Fruit fly (Drosophila melanogaster) whole organism, wandering third instar larva: Measurements from ENCODE around the gene Nplp3.

ENCODE experiments used
- Abd-B ChIP-seq: fragments of >200 bp; optimal IDR thresholded peaks from 2 replicates; lab custom pipeline; 2017; ENCODE audit warnings: missing biosample characterization, missing genetic modification characterization
- CG32264 ChIP-seq: fragments of 200-800 bp; sonication (Bioruptor generic); optimal IDR thresholded peaks from 2 replicates; lab custom pipeline; 2016; ENCODE audit warnings: missing biosample characterization, missing genetic modification characterization
- CG9705 ChIP-seq: fragments of 200-800 bp; sonication (Bioruptor generic); optimal IDR thresholded peaks from 2 replicates; lab custom pipeline; 2018; ENCODE audit warnings: missing biosample characterization, mild to moderate bottlenecking, missing genetic modification characterization
- CrebA ChIP-seq: fragments of 200-800 bp; sonication (Bioruptor generic); optimal IDR thresholded peaks from 2 replicates; lab custom pipeline; 2016; ENCODE audit warnings: missing biosample characterization, mild to moderate bottlenecking, missing genetic modification characterization, borderline replicate concordance
- Dfd ChIP-seq: fragments of >200 bp; optimal IDR thresholded peaks from 2 replicates; lab custom pipeline; 2017; ENCODE audit warnings: missing biosample characterization, missing genetic modification characterization
- Dif ChIP-seq: fragments of 200-275, 200-300 bp; sonication (Bioruptor generic); optimal IDR thresholded peaks from 2 replicates; lab custom pipeline; 2018; ENCODE audit warnings: missing biosample characterization, missing genetic modification characterization; ENCODE audit not compliant: partially characterized antibody
- GATAd ChIP-seq: sonication (Bioruptor generic); optimal IDR thresholded peaks from 2 replicates; lab custom pipeline; 2016; ENCODE audit warnings: missing biosample characterization, missing genetic modification characterization
- HLH106 ChIP-seq: fragments of 200-800 bp; optimal IDR thresholded peaks from 3 replicates; lab custom pipeline; 2019; ENCODE audit warnings: missing biosample characterization, mild to moderate bottlenecking, missing genetic modification characterization, moderate library complexity
- Hnf4 ChIP-seq: fragments of 200-800 bp; sonication (Bioruptor generic); optimal IDR thresholded peaks from 2 replicates; lab custom pipeline; 2016; ENCODE audit warnings: missing biosample characterization, mild to moderate bottlenecking, missing genetic modification characterization
- Hr78 ChIP-seq: fragments of >200 bp; optimal IDR thresholded peaks from 2 replicates; lab custom pipeline; 2017; ENCODE audit warnings: missing biosample characterization, missing genetic modification characterization
- Hr83 ChIP-seq: fragments of 200-300 bp; sonication (Bioruptor generic); optimal IDR thresholded peaks from 2 replicates; lab custom pipeline; 2016; ENCODE audit warnings: missing biosample characterization, mild to moderate bottlenecking, missing genetic modification characterization, moderate library complexity; ENCODE audit not compliant: poor library complexity, severe bottlenecking
- Jra ChIP-seq: sonication (Bioruptor generic); optimal IDR thresholded peaks from 2 replicates; lab custom pipeline; 2016; ENCODE audit warnings: missing biosample characterization, missing genetic modification characterization
- N ChIP-seq: fragments of >200 bp; optimal IDR thresholded peaks from 2 replicates; lab custom pipeline; 2018; ENCODE audit warnings: missing biosample characterization, missing external identifiers, missing genetic modification characterization
- OdsH ChIP-seq: fragments of 200-800 bp; sonication (Bioruptor generic); optimal IDR thresholded peaks from 2 replicates; lab custom pipeline; 2016; ENCODE audit warnings: missing biosample characterization, mild to moderate bottlenecking, missing genetic modification characterization
- Rel ChIP-seq, 2 experiments: fragments of 200-800 bp; sonication (Bioruptor generic) in 1 of 2; optimal IDR thresholded peaks; 2 replicates in 1 of 2; 3 replicates in 1 of 2; lab custom pipeline; 2016 to 2019; ENCODE audit warnings: mild to moderate bottlenecking in 2 of 2, missing biosample characterization in 2 of 2, missing genetic modification characterization in 2 of 2, moderate library complexity in 1 of 2
- Sp1 ChIP-seq: fragments of 200-800 bp; sonication (Bioruptor generic); optimal IDR thresholded peaks from 3 replicates; lab custom pipeline; 2019; ENCODE audit warnings: missing biosample characterization, mild to moderate bottlenecking, missing genetic modification characterization, moderate library complexity
- Vsx2 ChIP-seq: fragments of 200-300, 225-300 bp; sonication (Bioruptor generic); optimal IDR thresholded peaks from 2 replicates; lab custom pipeline; 2018; ENCODE audit warnings: missing biosample characterization, missing genetic modification characterization; ENCODE audit not compliant: partially characterized antibody
- br ChIP-seq: fragments of 200-800 bp; sonication (Bioruptor generic); optimal IDR thresholded peaks from 2 replicates; lab custom pipeline; 2016; ENCODE audit warnings: missing biosample characterization, missing genetic modification characterization
- brk ChIP-seq: fragments of 200-800 bp; sonication (Bioruptor generic); optimal IDR thresholded peaks from 2 replicates; lab custom pipeline; 2016; ENCODE audit warnings: missing biosample characterization, mild to moderate bottlenecking, missing genetic modification characterization
- dl ChIP-seq, 2 experiments: fragments of 175-275, 200-275 bp in 1 of 2; fragments of 200-275 bp in 1 of 2; sonication (Bioruptor generic); optimal IDR thresholded peaks; lab custom pipeline; 2018; ENCODE audit warnings: mild to moderate bottlenecking in 2 of 2, missing biosample characterization in 2 of 2, missing genetic modification characterization in 2 of 2, moderate library complexity in 2 of 2; ENCODE audit not compliant: partially characterized antibody in 2 of 2, insufficient read depth in 1 of 2
- dsf ChIP-seq: sonication (Bioruptor generic); optimal IDR thresholded peaks from 2 replicates; lab custom pipeline; 2016; ENCODE audit warnings: missing biosample characterization, missing genetic modification characterization, borderline replicate concordance
- ey ChIP-seq: fragments of 200-800 bp; sonication (Bioruptor generic); optimal IDR thresholded peaks from 2 replicates; lab custom pipeline; 2016; ENCODE audit warnings: missing biosample characterization, missing genetic modification characterization
- foxo ChIP-seq, 2 experiments: fragments of 200-800 bp; sonication (Bioruptor generic); optimal IDR thresholded peaks; 2 replicates in 1 of 2; 3 replicates in 1 of 2; lab custom pipeline; 2016 to 2017; ENCODE audit warnings: missing biosample characterization in 2 of 2, missing genetic modification characterization in 2 of 2
- fru ChIP-seq: fragments of 200-800 bp; sonication (Bioruptor generic); optimal IDR thresholded peaks from 3 replicates; lab custom pipeline; 2016; ENCODE audit warnings: missing biosample characterization, mild to moderate bottlenecking, missing genetic modification characterization
- h ChIP-seq: fragments of 200-800 bp; sonication (Bioruptor generic); optimal IDR thresholded peaks from 3 replicates; lab custom pipeline; 2016; ENCODE audit warnings: missing biosample characterization, mild to moderate bottlenecking, missing genetic modification characterization
- jim ChIP-seq: fragments of 175-275, 200-325 bp; sonication (Bioruptor generic); optimal IDR thresholded peaks from 2 replicates; lab custom pipeline; 2016; ENCODE audit warnings: missing biosample characterization, mild to moderate bottlenecking, missing genetic modification characterization
- psq ChIP-seq: fragments of 200-800 bp; sonication (Bioruptor generic); optimal IDR thresholded peaks from 3 replicates; lab custom pipeline; 2017; ENCODE audit warnings: missing biosample characterization, mild to moderate bottlenecking, missing genetic modification characterization, moderate library complexity
- rgr ChIP-seq: fragments of 200-800 bp; sonication (Bioruptor generic); optimal IDR thresholded peaks from 3 replicates; lab custom pipeline; 2016; ENCODE audit warnings: missing biosample characterization, mild to moderate bottlenecking, missing genetic modification characterization
- sage ChIP-seq: fragments of 200-800 bp; sonication (Bioruptor generic); optimal IDR thresholded peaks from 2 replicates; lab custom pipeline; 2016; ENCODE audit warnings: missing biosample characterization, mild to moderate bottlenecking, missing genetic modification characterization
- sv ChIP-seq: fragments of 200-800 bp; sonication (Bioruptor generic); optimal IDR thresholded peaks from 3 replicates; lab custom pipeline; 2016; ENCODE audit warnings: missing biosample characterization, missing genetic modification characterization
- tai ChIP-seq: sonication (Bioruptor generic); optimal IDR thresholded peaks from 2 replicates; lab custom pipeline; 2016; ENCODE audit warnings: missing biosample characterization, missing genetic modification characterization
- woc ChIP-seq: sonication (Bioruptor generic); optimal IDR thresholded peaks from 2 replicates; lab custom pipeline; 2016; ENCODE audit warnings: missing biosample characterization, mild to moderate bottlenecking, missing genetic modification characterization

Gene Nplp3

DNA sequence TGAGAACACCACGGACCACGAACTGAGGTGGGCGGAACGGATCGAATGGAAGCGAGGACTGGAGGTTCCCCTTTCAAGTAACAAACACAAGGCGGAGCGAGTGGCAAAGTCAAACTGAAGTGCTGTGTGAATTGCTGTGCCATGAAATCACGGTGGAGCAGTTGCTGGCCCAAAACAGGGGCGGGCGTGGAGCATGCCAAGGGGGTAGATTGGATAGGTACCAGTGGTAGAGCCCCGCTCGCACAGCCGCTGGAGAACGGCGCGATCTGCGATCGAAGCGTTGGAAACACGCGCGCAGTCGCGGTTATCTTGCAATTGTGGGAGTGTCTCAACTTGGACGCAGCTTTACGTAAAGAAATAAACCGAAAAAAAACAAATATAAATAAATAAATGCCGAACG, 10.0 kb downstream of the Nplp3 start, which contains the start of gene CG13038:
Gene CG13038 (minus strand): TSS at position 118 of the 400 bp plus-strand sequence.
- TF ChIP-seq fru (GFP tag; lab: Kevin White, UChicago) (peak; percentile 7), Dfd (GFP tag; lab: Kevin White, UChicago) (no peak), GATAd (GFP tag; lab: Kevin White, UChicago) (no peak), tai (GFP tag; lab: Kevin White, UChicago) (no peak), dsf (no peak), foxo (GFP tag; optimal IDR thresholded peaks at IDR 0.05; lab: Kevin White, UChicago) (no peak), h (GFP tag; lab: Kevin White, UChicago) (peak; percentile 8)

dm6 chr3L:16328207-16328891, 10.5 kb downstream of the Nplp3 start, which contains the start of gene CG13058:
CG13058 (plus strand) TSS chr3L:16328841.
- TF ChIP-seq rgr (GFP tag; lab: Kevin White, UChicago), result no peak
- no peak for TF ChIP-seq CrebA
- peak; percentile 50 for TF ChIP-seq sv (GFP tag; lab: Kevin White, UChicago)
- TF ChIP-seq Rel (GFP tag; optimal IDR thresholded peaks at IDR 0.05; lab: Kevin White, UChicago), result no peak
- no peak for TF ChIP-seq Rel (tag; optimal IDR thresholded peaks at IDR 0.05; lab: Kevin White, UChicago)

DNA sequence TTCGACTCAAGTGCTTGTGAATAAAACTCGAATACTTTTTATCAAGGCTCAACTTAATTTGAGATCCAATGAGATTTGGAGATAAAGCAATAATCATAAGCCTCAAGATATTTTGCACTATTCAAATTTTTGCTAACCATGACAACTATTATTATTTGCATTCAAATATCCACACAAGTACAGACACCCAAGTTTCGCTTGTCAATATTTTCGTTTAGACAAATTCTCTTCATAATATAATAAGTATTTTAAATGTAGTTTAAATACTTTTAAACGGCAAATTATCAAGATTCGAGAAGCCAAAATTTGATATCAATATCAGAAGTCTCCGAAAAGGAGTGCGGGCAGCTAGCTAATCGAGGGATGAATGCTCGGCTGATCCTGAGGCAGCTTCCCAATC, 11.7 kb downstream of the Nplp3 start, which contains the start of gene CG33061:
Gene CG33061 (plus strand): TSS at position 301 of the 400 bp plus-strand sequence.
- TF ChIP-seq Abd-B (no peak), sage (GFP tag; lab: Kevin White, UChicago) (no peak), CG32264 (GFP tag; lab: Kevin White, UChicago) (no peak), Rel (GFP tag; optimal IDR thresholded peaks at IDR 0.05; lab: Kevin White, UChicago) (no peak), Rel (tag; optimal IDR thresholded peaks at IDR 0.05; lab: Kevin White, UChicago) (no peak), dl (GFP tag; optimal IDR thresholded peaks at IDR 0.05; lab: Kevin White, UChicago; ENCODE audit: insufficient read depth in 1 of 2, partially characterized antibody in 2 of 2) (no peak), Hr78 (GFP tag; lab: Kevin White, UChicago) (no peak), Hnf4 (GFP tag; lab: Kevin White, UChicago) (no peak), OdsH (GFP tag; lab: Kevin White, UChicago) (no peak), Dif (GFP tag; lab: Kevin White, UChicago) (no peak), Hr83 (GFP tag; lab: Kevin White, UChicago) (no peak), Jra (GFP tag; lab: Kevin White, UChicago) (no peak), N (GFP tag; lab: Kevin White, UChicago) (no peak), HLH106 (tag; lab: Kevin White, UChicago) (no peak), woc (GFP tag; lab: Kevin White, UChicago) (no peak), br (GFP tag; lab: Kevin White, UChicago) (no peak), jim (no peak), foxo (GFP tag; optimal IDR thresholded peaks at IDR 0.05; lab: Kevin White, UChicago) (no peak)

DNA sequence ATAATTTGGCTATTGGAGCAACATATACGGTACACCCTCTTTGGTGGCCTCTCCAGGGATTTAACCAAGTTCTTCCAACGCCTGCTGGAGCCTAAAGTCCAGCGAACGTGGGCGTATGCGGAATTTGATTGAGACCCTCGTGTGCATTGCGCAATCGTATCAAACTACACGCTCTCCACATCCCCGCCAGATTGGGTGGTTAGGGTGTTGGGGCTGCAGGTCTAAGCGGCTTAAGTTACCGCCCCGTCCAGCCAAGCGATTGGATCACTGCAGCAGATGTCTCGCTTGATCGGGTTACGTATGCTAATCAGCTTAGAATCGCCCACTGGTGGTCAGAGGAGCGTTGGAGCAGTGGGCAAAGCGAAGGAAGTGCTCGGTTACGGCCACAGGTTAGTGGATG, 12.9 kb downstream of the Nplp3 start, which contains the start of gene CG33060:
Gene CG33060 (plus strand): TSS at position 301 of the 400 bp plus-strand sequence.
- TF ChIP-seq dl (GFP tag; optimal IDR thresholded peaks at IDR 0.05; lab: Kevin White, UChicago; ENCODE audit: insufficient read depth in 1 of 2, partially characterized antibody in 2 of 2) (no peak), Hr83 (GFP tag; lab: Kevin White, UChicago) (no peak), rgr (GFP tag; lab: Kevin White, UChicago) (no peak), Dfd (GFP tag; lab: Kevin White, UChicago) (no peak), CG9705 (GFP tag; lab: Kevin White, UChicago) (no peak), h (GFP tag; lab: Kevin White, UChicago) (no peak), psq (GFP tag; lab: Kevin White, UChicago) (no peak), brk (GFP tag; lab: Kevin White, UChicago) (no peak), HLH106 (tag; lab: Kevin White, UChicago) (no peak), CrebA (no peak), ey (no peak), Hr78 (GFP tag; lab: Kevin White, UChicago) (no peak), Sp1 (GFP tag; lab: Kevin White, UChicago) (no peak), dsf (no peak), Vsx2 (GFP tag; lab: Kevin White, UChicago) (no peak)
